Fruit fly (Drosophila melanogaster) whole organism, embryonic: ENCODE measurements around the gene Patr-1.
A peak's percentile ranks its signal among the peaks of the same experiment; 100 is the strongest.

Experiments used
- Abd-B ChIP-seq: fragments of 200-800 bp; sonication (Bioruptor generic); optimal IDR thresholded peaks from 2 replicates; lab custom pipeline; 2018; ENCODE audit warnings: missing biosample characterization, mild to moderate bottlenecking, missing genetic modification characterization, moderate library complexity
- Ada2b ChIP-seq: fragments of 200-800 bp; sonication (Bioruptor generic); IDR thresholded peaks from 2 replicates; pipeline ENCODE4 v1.3.6; 2022; ENCODE audit warnings: missing biosample characterization, missing genetic modification characterization
- CG10147 ChIP-seq: fragments of 200-800 bp; sonication (Bioruptor generic); optimal IDR thresholded peaks from 2 replicates; lab custom pipeline; 2019; ENCODE audit warnings: missing biosample characterization, mild to moderate bottlenecking, missing genetic modification characterization, moderate library complexity
- CG10565 ChIP-seq: fragments of 200-800 bp; sonication (Bioruptor generic); optimal IDR thresholded peaks from 3 replicates; lab custom pipeline; 2016; ENCODE audit warnings: missing biosample characterization, mild to moderate bottlenecking, missing genetic modification characterization
- CG13894 ChIP-seq: fragments of 200-800 bp; sonication (Bioruptor generic); optimal IDR thresholded peaks from 3 replicates; lab custom pipeline; 2018; ENCODE audit warnings: missing biosample characterization, mild to moderate bottlenecking, missing genetic modification characterization, moderate library complexity
- CG15601 ChIP-seq: fragments of 200-800 bp; sonication (Bioruptor generic); optimal IDR thresholded peaks from 3 replicates; lab custom pipeline; 2019; ENCODE audit warnings: missing biosample characterization, mild to moderate bottlenecking, missing genetic modification characterization, moderate library complexity
- CG18476 ChIP-seq: fragments of 200-800 bp; sonication (Bioruptor generic); optimal IDR thresholded peaks from 2 replicates; lab custom pipeline; 2016; ENCODE audit warnings: missing biosample characterization, mild to moderate bottlenecking, missing genetic modification characterization
- CG3065 ChIP-seq: fragments of 200-800 bp; sonication (Bioruptor generic); optimal IDR thresholded peaks from 2 replicates; lab custom pipeline; 2016; ENCODE audit warnings: missing biosample characterization, missing genetic modification characterization
- CG32767 ChIP-seq: fragments of 200-800 bp; sonication (Bioruptor generic); IDR thresholded peaks from 2 replicates; pipeline ENCODE4 v1.3.6; 2022; ENCODE audit warnings: missing biosample characterization, missing genetic modification characterization
- CG3995 ChIP-seq: fragments of 200-800 bp; sonication (Bioruptor generic); optimal IDR thresholded peaks from 3 replicates; lab custom pipeline; 2016; ENCODE audit warnings: missing biosample characterization, missing genetic modification characterization
- CG4282 ChIP-seq: fragments of 200-800 bp; sonication (Bioruptor generic); optimal IDR thresholded peaks from 2 replicates; lab custom pipeline; 2016; ENCODE audit warnings: missing biosample characterization, missing genetic modification characterization
- CG4360 ChIP-seq: fragments of 200-800 bp; sonication (Bioruptor generic); IDR thresholded peaks from 2 replicates; pipeline ENCODE4 v1.3.6; 2022; ENCODE audit warnings: missing biosample characterization, missing genetic modification characterization
- CG4617 ChIP-seq: fragments of 200-800 bp; sonication (Bioruptor generic); optimal IDR thresholded peaks from 3 replicates; lab custom pipeline; 2016; ENCODE audit warnings: missing biosample characterization, missing genetic modification characterization, borderline replicate concordance
- CG4707 ChIP-seq: fragments of 200-800 bp; sonication (Bioruptor generic); optimal IDR thresholded peaks from 2 replicates; lab custom pipeline; 2018; ENCODE audit warnings: missing biosample characterization, mild to moderate bottlenecking, missing genetic modification characterization, moderate library complexity
- CG4854 ChIP-seq: fragments of 200-800 bp; sonication (Bioruptor generic); optimal IDR thresholded peaks from 2 replicates; lab custom pipeline; 2016; ENCODE audit warnings: missing biosample characterization, missing genetic modification characterization, inconsistent platforms
- CG5953 ChIP-seq: fragments of 200-800 bp; sonication (Bioruptor generic); IDR thresholded peaks from 2 replicates; pipeline ENCODE4 v1.3.6; 2022; ENCODE audit warnings: missing biosample characterization, missing genetic modification characterization
- CG8281 ChIP-seq: fragments of 200-800 bp; sonication (Bioruptor generic); optimal IDR thresholded peaks from 2 replicates; lab custom pipeline; 2018; ENCODE audit warnings: missing biosample characterization, mild to moderate bottlenecking, missing genetic modification characterization, moderate library complexity
- CG9876 ChIP-seq: fragments of 200-800 bp; sonication (Bioruptor generic); optimal IDR thresholded peaks from 2 replicates; lab custom pipeline; 2016; ENCODE audit warnings: missing biosample characterization, missing genetic modification characterization
- D19B ChIP-seq: fragments of 200-800 bp; sonication (Bioruptor generic); optimal IDR thresholded peaks from 2 replicates; lab custom pipeline; 2017; ENCODE audit warnings: missing biosample characterization, mild to moderate bottlenecking, missing genetic modification characterization
- Doc2 ChIP-seq: fragments of 200-800 bp; sonication (Bioruptor generic); IDR thresholded peaks from 2 replicates; pipeline ENCODE4 v1.3.6; 2022; ENCODE audit warnings: missing biosample characterization, missing genetic modification characterization
- Doc3 ChIP-seq: fragments of 200-800 bp; sonication (Bioruptor generic); IDR thresholded peaks from 3 replicates; pipeline ENCODE4 v1.3.6; 2022; ENCODE audit warnings: missing biosample characterization, missing genetic modification characterization; ENCODE audit not compliant: partially characterized antibody
- GATAe ChIP-seq: fragments of 200-800 bp; sonication (Bioruptor generic); conservative IDR thresholded peaks from 2 replicates; pipeline ENCODE4 v1.3.6; 2022; ENCODE audit warnings: missing biosample characterization, missing genetic modification characterization
- HLH4C ChIP-seq: fragments of 200-800 bp; sonication (Bioruptor generic); IDR thresholded peaks from 3 replicates; pipeline ENCODE4 v1.3.6; 2022; ENCODE audit warnings: missing biosample characterization, missing genetic modification characterization; ENCODE audit not compliant: partially characterized antibody
- Hey ChIP-seq: fragments of 200-800 bp; sonication (Bioruptor generic); optimal IDR thresholded peaks from 3 replicates; lab custom pipeline; 2018; ENCODE audit warnings: missing biosample characterization, mild to moderate bottlenecking, missing genetic modification characterization
- Hmr ChIP-seq: fragments of 200-800 bp; sonication (Bioruptor generic); optimal IDR thresholded peaks from 3 replicates; lab custom pipeline; 2017; ENCODE audit warnings: mild to moderate bottlenecking, missing biosample characterization, missing genetic modification reagents, missing genetic modification characterization
- Lhr ChIP-seq: fragments of 200-800 bp; sonication (Bioruptor generic); optimal IDR thresholded peaks from 3 replicates; lab custom pipeline; 2017; ENCODE audit warnings: mild to moderate bottlenecking, missing biosample characterization, missing genetic modification reagents, missing genetic modification characterization
- NfI ChIP-seq: fragments of 200-800 bp; sonication (Bioruptor generic); optimal IDR thresholded peaks from 3 replicates; lab custom pipeline; 2018; ENCODE audit warnings: missing biosample characterization, mild to moderate bottlenecking, missing genetic modification characterization, moderate library complexity
- Optix ChIP-seq: fragments of 200-800 bp; sonication (Bioruptor generic); IDR thresholded peaks from 3 replicates; pipeline ENCODE4 v1.3.6; 2022; ENCODE audit warnings: missing biosample characterization, missing genetic modification characterization
- Pdp1 ChIP-seq, 2 experiments: fragments of 200-800 bp; sonication (Bioruptor generic); optimal IDR thresholded peaks; 3 replicates each; lab custom pipeline; 2016; ENCODE audit warnings: missing biosample characterization in 2 of 2, missing genetic modification characterization in 2 of 2, mild to moderate bottlenecking in 1 of 2, moderate library complexity in 1 of 2
- Sry-δ ChIP-seq: fragments of 200-800 bp; sonication (Bioruptor generic); optimal IDR thresholded peaks from 2 replicates; lab custom pipeline; 2016; ENCODE audit warnings: missing biosample characterization, missing genetic modification characterization
- bbx ChIP-seq: fragments of 200-800 bp; sonication (Bioruptor generic); IDR thresholded peaks from 2 replicates; pipeline ENCODE4 v1.3.6; 2022; ENCODE audit warnings: missing biosample characterization, missing genetic modification characterization; ENCODE audit not compliant: partially characterized antibody
- bowl ChIP-seq: fragments of 200-800 bp; sonication (Bioruptor generic); IDR thresholded peaks from 2 replicates; pipeline ENCODE4 v1.3.6; 2022; ENCODE audit warnings: missing biosample characterization, missing genetic modification characterization
- chm ChIP-seq: fragments of 200-800 bp; sonication (Bioruptor generic); IDR thresholded peaks from 2 replicates; pipeline ENCODE4 v1.3.6; 2022; ENCODE audit warnings: missing biosample characterization, missing genetic modification characterization
- dimm ChIP-seq: fragments of 200-800 bp; sonication (Bioruptor generic); IDR thresholded peaks from 2 replicates; pipeline ENCODE4 v1.3.6; 2022; ENCODE audit warnings: missing biosample characterization, missing genetic modification characterization
- emc ChIP-seq: fragments of 200-800 bp; sonication (Bioruptor generic); optimal IDR thresholded peaks from 2 replicates; lab custom pipeline; 2016; ENCODE audit warnings: missing biosample characterization, missing genetic modification characterization
- fd102C ChIP-seq: fragments of 200-800 bp; sonication (Bioruptor generic); optimal IDR thresholded peaks from 2 replicates; lab custom pipeline; 2018; ENCODE audit warnings: missing biosample characterization, mild to moderate bottlenecking, missing genetic modification characterization, moderate library complexity
- fd96Cb ChIP-seq: fragments of 200-800 bp; sonication (Bioruptor generic); optimal IDR thresholded peaks from 2 replicates; lab custom pipeline; 2018; ENCODE audit warnings: missing biosample characterization, mild to moderate bottlenecking, missing genetic modification characterization, moderate library complexity
- grau ChIP-seq: fragments of 200-800 bp; optimal IDR thresholded peaks from 3 replicates; lab custom pipeline; 2019; ENCODE audit warnings: missing biosample characterization, mild to moderate bottlenecking, missing genetic modification characterization, moderate library complexity
- gro ChIP-seq: fragments of 200-800 bp; sonication (Bioruptor generic); optimal IDR thresholded peaks from 2 replicates; lab custom pipeline; 2016; ENCODE audit warnings: missing biosample characterization, missing genetic modification characterization
- ken ChIP-seq: fragments of 200-800 bp; sonication (Bioruptor generic); IDR thresholded peaks from 3 replicates; pipeline ENCODE4 v1.3.6; 2022; ENCODE audit warnings: missing biosample characterization, missing genetic modification characterization
- kni ChIP-seq: fragments of 200-800 bp; sonication (Bioruptor generic); optimal IDR thresholded peaks from 3 replicates; lab custom pipeline; 2017; ENCODE audit warnings: mild to moderate bottlenecking, missing biosample characterization, missing genetic modification reagents, missing genetic modification characterization
- lilli ChIP-seq: fragments of 200-800 bp; sonication (Bioruptor generic); optimal IDR thresholded peaks from 3 replicates; lab custom pipeline; 2016; ENCODE audit warnings: missing biosample characterization, missing genetic modification characterization
- pfk ChIP-seq: fragments of 200-800 bp; sonication (Bioruptor generic); optimal IDR thresholded peaks from 2 replicates; lab custom pipeline; 2018; ENCODE audit warnings: missing biosample characterization, mild to moderate bottlenecking, missing genetic modification characterization, moderate library complexity
- run ChIP-seq: fragments of 200-800 bp; sonication (Bioruptor generic); optimal IDR thresholded peaks from 3 replicates; lab custom pipeline; 2018; ENCODE audit warnings: missing biosample characterization, mild to moderate bottlenecking, missing genetic modification characterization
- sd ChIP-seq: fragments of 200-800 bp; sonication (Bioruptor generic); optimal IDR thresholded peaks from 3 replicates; lab custom pipeline; 2018; ENCODE audit warnings: missing biosample characterization, mild to moderate bottlenecking, missing genetic modification characterization, moderate library complexity
- sim ChIP-seq: fragments of 200-800 bp; sonication (Bioruptor generic); IDR thresholded peaks from 2 replicates; pipeline ENCODE4 v1.3.6; 2022; ENCODE audit warnings: missing biosample characterization, missing genetic modification characterization
- slou ChIP-seq: fragments of 200-800 bp; sonication (Bioruptor generic); optimal IDR thresholded peaks from 3 replicates; lab custom pipeline; 2016; ENCODE audit warnings: missing biosample characterization, missing genetic modification characterization
- vfl ChIP-seq: fragments of 200-800 bp; sonication (Bioruptor generic); optimal IDR thresholded peaks from 2 replicates; lab custom pipeline; 2016; ENCODE audit warnings: missing biosample characterization, missing genetic modification characterization
- z ChIP-seq: fragments of 200-800 bp; sonication (Bioruptor generic); IDR thresholded peaks from 3 replicates; pipeline ENCODE4 v1.3.6; 2022; ENCODE audit warnings: missing biosample characterization, missing genetic modification characterization

Patr-1 gene

dm6 chr3R:17053415-17054177 lies 10.2 kb downstream of the Patr-1 start, which contains the start of gene Dad (continued):
- no peak for TF ChIP-seq CG4617 (GFP tag; lab: Kevin White, UChicago)
- peak; percentile 36; the same call in 1 of the 3 replicates for TF ChIP-seq Doc3 (GFP tag; lab: Robert Waterston, UW)
- TF ChIP-seq CG3995: no peak
- no peak for TF ChIP-seq ken (GFP tag; lab: Robert Waterston, UW)
- no peak for TF ChIP-seq CG3065 (GFP tag; lab: Kevin White, UChicago)
- TF ChIP-seq Abd-B (GFP tag; lab: Kevin White, UChicago): no peak
- no peak for TF ChIP-seq HLH4C
- 0 out of 2 replicates have a peak, but pooled peaks have one; percentile 27 for TF ChIP-seq CG5953 (GFP tag; lab: Robert Waterston, UW)
- peak; percentile 10 for TF ChIP-seq CG13894 (tag; lab: Kevin White, UChicago)
- no peak for TF ChIP-seq Ada2b
- peak; percentile 17 for TF ChIP-seq lilli
- no peak for TF ChIP-seq GATAe
- TF ChIP-seq grau (tag; lab: Kevin White, UChicago): no peak
- no peak for TF ChIP-seq fd96Cb (tag; lab: Kevin White, UChicago)
- TF ChIP-seq fd102C (GFP tag; lab: Kevin White, UChicago): no peak
- peak; percentile 7 for TF ChIP-seq sd
- TF ChIP-seq pfk (GFP tag; lab: Kevin White, UChicago): peak; percentile 43
- TF ChIP-seq D19B (GFP tag; lab: Kevin White, UChicago): no peak
- TF ChIP-seq run (tag; lab: Kevin White, UChicago): no peak
- no peak for TF ChIP-seq Pdp1 (GFP tag; optimal IDR thresholded peaks at IDR 0.05; lab: Kevin White, UChicago)
- no peak for TF ChIP-seq slou (GFP tag; lab: Kevin White, UChicago)
- TF ChIP-seq Lhr (GFP tag; lab: Kevin White, UChicago): no peak
- peak; percentile 42; the same call in 1 of the 2 replicates for TF ChIP-seq bbx (GFP tag; lab: Robert Waterston, UW)
- TF ChIP-seq Sry-δ (GFP tag; lab: Kevin White, UChicago): no peak
- no peak for TF ChIP-seq Optix (GFP tag; lab: Robert Waterston, UW)
- TF ChIP-seq Hmr (GFP tag; lab: Kevin White, UChicago): peak; percentile 48
- TF ChIP-seq bowl (GFP tag; lab: Robert Waterston, UW): no peak
- no peak for TF ChIP-seq vfl (GFP tag; lab: Kevin White, UChicago)
- TF ChIP-seq CG4282 (GFP tag; lab: Kevin White, UChicago): no peak
- TF ChIP-seq CG8281 (tag; lab: Kevin White, UChicago): peak; percentile 32
- TF ChIP-seq CG18476: no peak
- no peak for TF ChIP-seq z (GFP tag; lab: Robert Waterston, UW)
- TF ChIP-seq CG4360: no peak; the same call in 1 of the 2 replicates
- TF ChIP-seq CG15601: peak; percentile 40
- peak; percentile 83 for TF ChIP-seq chm
- peak; percentile 5 for TF ChIP-seq CG10147 (GFP tag; lab: Kevin White, UChicago)
- TF ChIP-seq NfI (GFP tag; lab: Kevin White, UChicago): no peak
- no peak for TF ChIP-seq sim
- no peak for TF ChIP-seq gro (GFP tag; lab: Kevin White, UChicago)
- no peak for TF ChIP-seq CG9876
- TF ChIP-seq CG10565 (GFP tag; lab: Kevin White, UChicago): no peak
- TF ChIP-seq CG32767 (GFP tag; lab: Robert Waterston, UW): peak; percentile 23; the same call in 1 of the 2 replicates
- TF ChIP-seq kni (GFP tag; lab: Kevin White, UChicago): peak; percentile 41
- no peak for TF ChIP-seq Hey
- peak; percentile 29 for TF ChIP-seq CG4707 (GFP tag; lab: Kevin White, UChicago)
- TF ChIP-seq CG4854 (GFP tag; lab: Kevin White, UChicago): peak; percentile 12
- TF ChIP-seq Doc2 (GFP tag; lab: Robert Waterston, UW): no peak
- TF ChIP-seq dimm (GFP tag; lab: Robert Waterston, UW): no peak
- TF ChIP-seq emc (GFP tag; lab: Kevin White, UChicago): no peak
